Fruit fly (Drosophila melanogaster): ENCODE measurements around the gene CG14864.

Gene CG14864

DNA sequence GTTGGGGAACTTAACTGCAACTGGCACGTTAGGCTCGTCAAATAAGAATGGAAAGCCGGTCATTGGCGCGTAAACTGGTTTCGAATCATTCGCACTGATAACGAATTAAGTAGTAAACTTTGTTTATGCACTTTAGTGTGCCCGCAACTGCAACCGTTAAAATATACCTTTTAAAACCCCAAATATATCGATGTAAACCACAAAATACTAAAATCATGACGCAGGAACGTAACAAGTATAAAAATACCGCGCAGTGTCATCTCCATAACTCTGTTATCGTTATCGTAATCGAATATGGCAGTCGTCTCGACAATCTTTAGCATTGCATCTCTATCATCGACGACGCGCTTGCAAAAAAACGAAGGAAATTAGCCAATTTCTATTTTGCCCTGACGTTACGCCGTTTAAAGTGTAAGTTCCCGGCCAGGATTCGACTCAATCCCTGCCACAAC, 43.0 kb downstream of the CG14864 start, which contains the start of the genes CG31344 and Caf1-55 (continued):
- TF ChIP-seq toy (GFP tag; IDR thresholded peaks at IDR 0.05) (no peak), fd64A (GFP tag; optimal IDR thresholded peaks at IDR 0.05) (no peak), CG11723 (GFP tag; optimal IDR thresholded peaks at IDR 0.05) (no peak), Sox102F (GFP tag; optimal IDR thresholded peaks at IDR 0.05) (no peak), CG13287 (GFP tag; IDR thresholded peaks at IDR 0.05; ENCODE audit: partially characterized antibody) (peak; percentile 92), unpg (GFP tag; optimal IDR thresholded peaks at IDR 0.05) (no peak), amos (GFP tag; IDR thresholded peaks at IDR 0.05; ENCODE audit: partially characterized antibody) (peak; percentile 78), sna (GFP tag; IDR thresholded peaks at IDR 0.05; ENCODE audit: partially characterized antibody) (peak; percentile 72), CG8089 (GFP tag; optimal IDR thresholded peaks at IDR 0.05) (no peak), gfzf (GFP tag; optimal IDR thresholded peaks at IDR 0.05) (peak; percentile 93), CG30403 (GFP tag; optimal IDR thresholded peaks at IDR 0.05) (peak; percentile 18), ci (GFP tag; IDR thresholded peaks at IDR 0.05) (peak; percentile 17; the same call in 1 of the 3 replicates), exex (tag; optimal IDR thresholded peaks at IDR 0.05) (peak; percentile 33), insv (GFP tag; optimal IDR thresholded peaks at IDR 0.05) (peak in 1 of 2 experiments; percentile 18), Lim3 (GFP tag; IDR thresholded peaks at IDR 0.05) (no peak), PHDP (tag; optimal IDR thresholded peaks at IDR 0.05) (peak; percentile 25), Pdp1 (GFP tag; optimal IDR thresholded peaks at IDR 0.05) (peak in 1 of 2 experiments; percentile 60), YL-1 (GFP tag; optimal IDR thresholded peaks at IDR 0.05) (peak; percentile 81), Aef1 (GFP tag; IDR thresholded peaks at IDR 0.05) (no peak), CG18764 (GFP tag; optimal IDR thresholded peaks at IDR 0.05) (no peak), vnd (GFP tag; IDR thresholded peaks at IDR 0.05; ENCODE audit: partially characterized antibody) (peak; percentile 61; the same call in 2 of the 3 replicates), stwl (tag; optimal IDR thresholded peaks at IDR 0.05) (peak; percentile 69), CkIIα-i1 (GFP tag; IDR thresholded peaks at IDR 0.05) (no peak), Ptx1 (GFP tag; IDR thresholded peaks at IDR 0.05) (no peak), CG31441 (GFP tag; IDR thresholded peaks at IDR 0.05) (peak; percentile 23; the same call in 1 of the 2 replicates), phol (tag; optimal IDR thresholded peaks at IDR 0.05) (peak; percentile 89), dimm (GFP tag; IDR thresholded peaks at IDR 0.05) (no peak), ken (GFP tag; IDR thresholded peaks at IDR 0.05) (peak; percentile 16; the same call in 1 of the 3 replicates), CG9876 (GFP tag; optimal IDR thresholded peaks at IDR 0.05) (no peak), gsb-n (tag; optimal IDR thresholded peaks at IDR 0.05) (peak; percentile 21), sens (GFP tag) (peak; percentile 70), Bgb (GFP tag; IDR thresholded peaks at IDR 0.05; ENCODE audit: partially characterized antibody) (peak; percentile 87), CG8924 (tag; optimal IDR thresholded peaks at IDR 0.05) (peak; percentile 38), CG15073 (GFP tag; optimal IDR thresholded peaks at IDR 0.05) (no peak), vvl (GFP tag; IDR thresholded peaks at IDR 0.05) (peak; percentile 42; the same call in 1 of the 2 replicates), NfI (GFP tag; optimal IDR thresholded peaks at IDR 0.05) (no peak), CG12659 (GFP tag; optimal IDR thresholded peaks at IDR 0.05) (peak; percentile 74), CG11695 (GFP tag; IDR thresholded peaks at IDR 0.05) (no peak), Neu2 (GFP tag; optimal IDR thresholded peaks at IDR 0.05; ENCODE audit: borderline replicate concordance) (no peak), row (GFP tag; IDR thresholded peaks at IDR 0.05) (peak; percentile 58), Six4 (GFP tag; optimal IDR thresholded peaks at IDR 0.05) (no peak), dm (GFP tag; optimal IDR thresholded peaks at IDR 0.05) (peak; percentile 60), Ets97D (GFP tag; optimal IDR thresholded peaks at IDR 0.05) (peak; percentile 66), HLH54F (GFP tag; optimal IDR thresholded peaks at IDR 0.05) (no peak), Adf1 (GFP tag; IDR thresholded peaks at IDR 0.05) (no peak; the same call in 1 of the 2 replicates), CG34224 (GFP tag; IDR thresholded peaks at IDR 0.05; ENCODE audit: partially characterized antibody) (peak; percentile 78), hbn (GFP tag; IDR thresholded peaks at IDR 0.05; ENCODE audit: partially characterized antibody) (peak; percentile 79), CG14965 (GFP tag; optimal IDR thresholded peaks at IDR 0.05; ENCODE audit: borderline replicate concordance) (no peak), Blimp-1 (GFP tag; optimal IDR thresholded peaks at IDR 0.05) (no peak)

Data from whole organism, embryonic.